Worm (Caenorhabditis elegans) whole organism, L4 larva: ENCODE measurements around the gene K10H10.7.

Source experiments
- arid-1 ChIP-seq: fragments of 200-800 bp; sonication (Bioruptor generic); conservative IDR thresholded peaks from 2 replicates; pipeline ENCODE4 v1.3.6; 2022; ENCODE audit warnings: missing genetic modification reagents, missing genetic modification characterization, missing compliant biosample characterization
- ceh-44 ChIP-seq: fragments of 200-800 bp; sonication (Bioruptor generic); IDR thresholded peaks from 2 replicates; pipeline ENCODE4 v1.3.6; 2022; ENCODE audit warnings: missing genetic modification reagents, missing genetic modification characterization, missing compliant biosample characterization
- dpl-1 ChIP-seq: fragments of 150-350 bp; optimal IDR thresholded peaks from 2 replicates; lab custom pipeline; 2014; ENCODE audit warnings: missing biosample characterization, missing genetic modification reagents, missing genetic modification characterization
- lin-13 ChIP-seq: fragments of 150-350 bp; optimal IDR thresholded peaks from 2 replicates; lab custom pipeline; 2014; ENCODE audit warnings: missing biosample characterization, missing genetic modification reagents, missing genetic modification characterization
- lin-29 ChIP-seq: fragments of 200-800 bp; sonication (Bioruptor generic); IDR thresholded peaks from 2 replicates; pipeline ENCODE4 v1.3.6; 2022; ENCODE audit warnings: missing genetic modification reagents, missing genetic modification characterization, missing compliant biosample characterization
- nhr-11 ChIP-seq: fragments of 150-350 bp; optimal IDR thresholded peaks from 2 replicates; lab custom pipeline; 2014; ENCODE audit warnings: missing biosample characterization, missing genetic modification characterization
- zag-1 ChIP-seq: fragments of 150-350 bp; optimal IDR thresholded peaks from 2 replicates; lab custom pipeline; 2014; ENCODE audit warnings: missing biosample characterization, missing genetic modification characterization
- zip-2 ChIP-seq: fragments of 150-350 bp; optimal IDR thresholded peaks from 2 replicates; lab custom pipeline; 2014; ENCODE audit warnings: missing biosample characterization, missing genetic modification characterization

ce11 chrII:14492592-14493196, 14.8 kb downstream of the K10H10.7 start:
- TF ChIP-seq lin-29 (GFP tag; lab: Robert Waterston, UW): no peak
- TF ChIP-seq ceh-44: no peak
- no peak for TF ChIP-seq lin-13 (GFP tag; lab: Kevin White, UChicago)
- no peak for TF ChIP-seq dpl-1 (GFP tag; lab: Kevin White, UChicago)
- no peak for TF ChIP-seq zip-2 (tag; lab: Kevin White, UChicago)
- TF ChIP-seq zag-1: no peak
- no peak for TF ChIP-seq arid-1 (GFP tag; lab: Robert Waterston, UW)
- no peak for TF ChIP-seq nhr-11 (tag; lab: Kevin White, UChicago)
